Worm (Caenorhabditis elegans) whole organism, L2 larva: Measurements from ENCODE around the gene Y79H2A.12.

ENCODE experiments used
- lin-39 ChIP-seq: fragments of 150-350 bp; optimal IDR thresholded peaks from 2 replicates; lab custom pipeline; 2014; ENCODE audit warnings: missing biosample characterization, missing genetic modification reagents, missing genetic modification characterization
- nhr-6 ChIP-seq: fragments of 150-350 bp; optimal IDR thresholded peaks from 2 replicates; lab custom pipeline; 2014; ENCODE audit warnings: missing biosample characterization, missing genetic modification characterization
- unc-62 ChIP-seq: fragments of 150-350 bp; optimal IDR thresholded peaks from 2 replicates; lab custom pipeline; 2014; ENCODE audit warnings: missing biosample characterization, missing genetic modification reagents, missing genetic modification characterization
- zag-1 ChIP-seq: fragments of 150-350 bp; optimal IDR thresholded peaks from 2 replicates; lab custom pipeline; 2014; ENCODE audit warnings: missing biosample characterization, missing genetic modification characterization
- ztf-1 ChIP-seq: fragments of 200-800 bp; sonication (Bioruptor generic); conservative IDR thresholded peaks from 2 replicates; pipeline ENCODE4 v1.3.6; 2022; ENCODE audit warnings: missing genetic modification characterization, missing compliant biosample characterization

ce11 chrIII:12040999-12041398 is 12.3 kb upstream of the Y79H2A.12 start, which contains the start of gene Y79H2A.4:
- TF ChIP-seq unc-62 (GFP tag; lab: Kevin White, UChicago) (no peak), ztf-1 (GFP tag; lab: Robert Waterston, UW) (no peak), zag-1 (no peak), lin-39 (no peak), nhr-6 (no peak)
